Fruit fly (Drosophila melanogaster): ENCODE measurements around the gene Diap1.
A peak's percentile ranks its signal among the peaks of the same experiment; 100 is the strongest.

Gene Diap1

DNA sequence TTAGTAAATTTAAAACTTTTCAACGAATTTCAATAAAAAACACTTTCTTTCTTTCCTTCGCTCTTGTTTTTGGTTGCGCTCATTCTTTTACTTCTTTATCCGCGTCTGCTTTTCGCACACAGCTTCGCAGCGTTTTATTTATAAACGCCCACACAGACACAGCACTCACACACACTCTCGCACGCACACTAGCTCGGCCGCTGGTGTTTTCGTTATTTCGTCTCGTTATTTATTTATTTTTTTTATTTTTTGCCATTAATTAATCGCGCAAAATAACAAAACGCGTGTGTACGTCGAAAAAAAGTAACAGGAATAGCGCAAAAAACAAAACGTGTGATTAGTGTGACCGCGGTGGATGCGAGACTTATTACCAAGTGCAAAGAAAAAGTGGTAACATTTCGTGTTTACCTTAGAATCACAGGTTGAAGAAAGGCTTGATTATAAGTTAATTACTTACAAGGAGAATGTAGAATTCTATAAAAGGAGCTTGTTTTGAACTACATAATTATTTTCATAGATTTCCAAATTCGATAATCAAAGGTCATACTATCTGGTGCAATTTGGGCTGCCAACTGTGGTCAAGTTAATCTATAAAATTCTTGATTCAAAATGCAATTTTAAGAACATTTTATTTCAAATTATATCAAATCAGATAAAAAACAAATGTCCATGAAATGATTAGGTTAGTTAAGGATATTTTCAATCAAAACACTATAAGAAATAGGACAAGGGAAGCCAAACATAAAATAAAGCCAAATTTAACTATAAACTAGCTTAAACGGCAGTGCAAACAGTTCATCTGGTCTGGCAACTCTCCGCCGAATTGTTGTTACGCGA lies 46.2 kb downstream of the Diap1 start, which contains the start of the genes hzg and mRpS31 (continued):
- TF ChIP-seq ara (GFP tag; IDR thresholded peaks at IDR 0.05), result no peak
- no peak for TF ChIP-seq CTCF (GFP tag; optimal IDR thresholded peaks at IDR 0.05)
- no peak for TF ChIP-seq ac (GFP tag; optimal IDR thresholded peaks at IDR 0.05)
- peak; percentile 54; the same call in 1 of the 2 replicates for TF ChIP-seq vvl (GFP tag; IDR thresholded peaks at IDR 0.05)
- peak; percentile 39 for TF ChIP-seq Side (GFP tag; optimal IDR thresholded peaks at IDR 0.05)
- TF ChIP-seq Pdp1 (GFP tag; optimal IDR thresholded peaks at IDR 0.05), result peak; percentile 42 to 55
- no peak for TF ChIP-seq CG13296 (GFP tag; optimal IDR thresholded peaks at IDR 0.05)
- TF ChIP-seq CG11696 (GFP tag; IDR thresholded peaks at IDR 0.05), result no peak
- TF ChIP-seq CG10654 (GFP tag; optimal IDR thresholded peaks at IDR 0.05), result peak; percentile 50
- TF ChIP-seq CG8944 (GFP tag; optimal IDR thresholded peaks at IDR 0.05), result peak; percentile 3
- no peak for TF ChIP-seq CG7963 (GFP tag; IDR thresholded peaks at IDR 0.05; ENCODE audit: partially characterized antibody)
- peak; percentile 52; the same call in 1 of the 2 replicates for TF ChIP-seq al (GFP tag; IDR thresholded peaks at IDR 0.05)
- peak; percentile 39 for TF ChIP-seq dmrt11E (tag; optimal IDR thresholded peaks at IDR 0.05)
- peak; percentile 49 for TF ChIP-seq CG4820 (GFP tag; optimal IDR thresholded peaks at IDR 0.05)
- peak; percentile 61 for TF ChIP-seq CG3847 (GFP tag; IDR thresholded peaks at IDR 0.05)
- TF ChIP-seq chm (GFP tag; IDR thresholded peaks at IDR 0.05), result peak; percentile 8; the same call in 1 of the 2 replicates
- peak; percentile 40 for TF ChIP-seq Sox100B (GFP tag; optimal IDR thresholded peaks at IDR 0.05)
- peak; percentile 61 for TF ChIP-seq pzg (GFP tag; optimal IDR thresholded peaks at IDR 0.05)
- peak; percentile 48; the same call in 1 of the 2 replicates for TF ChIP-seq Atf6 (GFP tag; IDR thresholded peaks at IDR 0.05)
- no peak for TF ChIP-seq Dfd (GFP tag; optimal IDR thresholded peaks at IDR 0.05)
- peak; percentile 40 for TF ChIP-seq CG7556 (GFP tag; optimal IDR thresholded peaks at IDR 0.05)
- TF ChIP-seq CG3065 (GFP tag; optimal IDR thresholded peaks at IDR 0.05), result no peak
- TF ChIP-seq gsb (GFP tag; IDR thresholded peaks at IDR 0.05), result no peak
- TF ChIP-seq CG13624 (GFP tag; optimal IDR thresholded peaks at IDR 0.05), result peak; percentile 15
- peak; percentile 79 for TF ChIP-seq CG14710 (tag; optimal IDR thresholded peaks at IDR 0.05)
- no peak for TF ChIP-seq H15 (GFP tag; IDR thresholded peaks at IDR 0.05)
- TF ChIP-seq sd (tag; optimal IDR thresholded peaks at IDR 0.05), result peak; percentile 62
- TF ChIP-seq tio (GFP tag; optimal IDR thresholded peaks at IDR 0.05), result no peak
- peak; percentile 82 for TF ChIP-seq CG9797 (GFP tag; optimal IDR thresholded peaks at IDR 0.05)
- peak; percentile 56 for TF ChIP-seq CG13775 (GFP tag; optimal IDR thresholded peaks at IDR 0.05)
- TF ChIP-seq Xrp1 (GFP tag; IDR thresholded peaks at IDR 0.05), result peak; percentile 52; the same call in 1 of the 2 replicates
- peak; percentile 49 for TF ChIP-seq CG18599 (GFP tag; optimal IDR thresholded peaks at IDR 0.05)
- TF ChIP-seq ro (GFP tag; IDR thresholded peaks at IDR 0.05), result no peak
- no peak for TF ChIP-seq Fer1 (GFP tag; optimal IDR thresholded peaks at IDR 0.05)
- peak; percentile 36 for TF ChIP-seq CG34376 (GFP tag; optimal IDR thresholded peaks at IDR 0.05)
- TF ChIP-seq trem (tag; optimal IDR thresholded peaks at IDR 0.05), result peak; percentile 99
- peak; percentile 35 for TF ChIP-seq CG9727 (GFP tag; optimal IDR thresholded peaks at IDR 0.05)
- peak; percentile 51 for TF ChIP-seq CG6272 (GFP tag; IDR thresholded peaks at IDR 0.05)
- TF ChIP-seq gsb-n (tag; optimal IDR thresholded peaks at IDR 0.05), result peak; percentile 20
- peak; percentile 36 for TF ChIP-seq CG8290 (GFP tag; optimal IDR thresholded peaks at IDR 0.05)
- TF ChIP-seq CG8290 (tag; optimal IDR thresholded peaks at IDR 0.05), result peak in 1 of 2 experiments; percentile 5
- no peak for TF ChIP-seq HmgD (GFP tag; optimal IDR thresholded peaks at IDR 0.05)
- peak; percentile 65 for TF ChIP-seq sqz (GFP tag; optimal IDR thresholded peaks at IDR 0.05)
- no peak for TF ChIP-seq fru (optimal IDR thresholded peaks at IDR 0.05)
- TF ChIP-seq gem (tag; optimal IDR thresholded peaks at IDR 0.05), result peak; percentile 77
- no peak for TF ChIP-seq jing (GFP tag; optimal IDR thresholded peaks at IDR 0.05)
- peak; percentile 30 for TF ChIP-seq pnt (GFP tag; optimal IDR thresholded peaks at IDR 0.05)
- TF ChIP-seq Camta (GFP tag; optimal IDR thresholded peaks at IDR 0.05), result peak; percentile 59
- TF ChIP-seq wor (GFP tag; IDR thresholded peaks at IDR 0.05), result no peak
- TF ChIP-seq sr (GFP tag; IDR thresholded peaks at IDR 0.05), result peak; percentile 61; the same call in 1 of the 3 replicates
- peak; percentile 55 for TF ChIP-seq Ssrp (tag; optimal IDR thresholded peaks at IDR 0.05)
